ENCODE assay signal across 1 fruit fly cellular context in the genomic region with DNA sequence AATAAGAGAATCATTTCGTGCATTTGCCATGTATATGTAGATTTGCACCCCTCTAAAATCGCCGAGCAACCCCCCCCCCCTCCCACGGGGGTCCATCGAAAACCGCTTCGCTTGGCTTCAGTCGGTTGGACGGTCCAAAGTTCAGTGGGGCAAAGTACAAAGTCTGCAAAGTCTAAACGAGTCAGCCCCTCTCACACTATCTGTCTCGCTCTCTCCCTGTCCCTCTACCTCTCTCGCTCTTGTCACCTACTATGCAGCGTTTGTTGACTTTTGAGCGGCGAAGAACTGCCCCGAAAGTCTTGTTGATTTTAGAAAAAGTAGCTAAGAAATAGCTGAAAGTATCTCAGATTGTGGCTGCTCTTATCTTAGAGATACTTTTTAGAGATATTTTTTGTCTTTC.
TF ChIP-seq lines count a peak whose summit lies in the region.

No protein-coding gene starts in this region.

TF ChIP-seq in whole organism, embryonic, 481 proteins besides CTCF, POLR2A, EP300 and RAD21 (continued from another document):
- no peak for TF ChIP-seq CG12942 (GFP tag; optimal IDR thresholded peaks at IDR 0.05; lab: Kevin White, UChicago)
- TF ChIP-seq CG34376 (GFP tag; optimal IDR thresholded peaks at IDR 0.05; lab: Kevin White, UChicago), result peak; percentile 89
- TF ChIP-seq psq (GFP tag; optimal IDR thresholded peaks at IDR 0.05; lab: Kevin White, UChicago), result no peak
- TF ChIP-seq cato (GFP tag; optimal IDR thresholded peaks at IDR 0.05; lab: Kevin White, UChicago; ENCODE audit: borderline replicate concordance), result no peak
- peak; percentile 11; the same call in 1 of the 2 replicates for TF ChIP-seq MBD-R2 (GFP tag; IDR thresholded peaks at IDR 0.05; lab: Robert Waterston, UW)
- peak in 1 of 2 experiments; percentile 46 for TF ChIP-seq Eip74EF (GFP tag; optimal IDR thresholded peaks at IDR 0.05; lab: Kevin White, UChicago)
- TF ChIP-seq Asciz (GFP tag; optimal IDR thresholded peaks at IDR 0.05; lab: Kevin White, UChicago), result peak; percentile 55
- no peak for TF ChIP-seq CG4404 (GFP tag; IDR thresholded peaks at IDR 0.05; lab: Robert Waterston, UW)
- no peak for TF ChIP-seq CG1647 (GFP tag; optimal IDR thresholded peaks at IDR 0.05; lab: Kevin White, UChicago)
- TF ChIP-seq salm (tag; optimal IDR thresholded peaks at IDR 0.05; lab: Kevin White, UChicago), result no peak
- TF ChIP-seq gsb (GFP tag; IDR thresholded peaks at IDR 0.05; lab: Robert Waterston, UW), result peak; percentile 64
- TF ChIP-seq CG18764 (GFP tag; optimal IDR thresholded peaks at IDR 0.05; lab: Kevin White, UChicago), result no peak
- TF ChIP-seq Taf1 (GFP tag; IDR thresholded peaks at IDR 0.05; lab: Robert Waterston, UW), result no peak; the same call in 1 of the 2 replicates
- no peak for TF ChIP-seq gro (GFP tag; optimal IDR thresholded peaks at IDR 0.05; lab: Kevin White, UChicago)
- TF ChIP-seq Hsf (GFP tag; optimal IDR thresholded peaks at IDR 0.05; lab: Kevin White, UChicago), result no peak
- peak; percentile 23 for TF ChIP-seq CG12299 (tag; optimal IDR thresholded peaks at IDR 0.05; lab: Kevin White, UChicago)
- TF ChIP-seq Aef1 (GFP tag; IDR thresholded peaks at IDR 0.05; lab: Robert Waterston, UW), result 0 out of 3 replicates have a peak, but pooled peaks have one; percentile 12
- TF ChIP-seq unpg (GFP tag; optimal IDR thresholded peaks at IDR 0.05; lab: Kevin White, UChicago), result no peak
- TF ChIP-seq oc (tag; optimal IDR thresholded peaks at IDR 0.05; lab: Kevin White, UChicago), result no peak
- TF ChIP-seq CG7963 (GFP tag; IDR thresholded peaks at IDR 0.05; lab: Robert Waterston, UW; ENCODE audit: partially characterized antibody), result no peak
- TF ChIP-seq HLHmδ (GFP tag; optimal IDR thresholded peaks at IDR 0.05; lab: Kevin White, UChicago), result peak; percentile 69
- TF ChIP-seq stc (GFP tag; IDR thresholded peaks at IDR 0.05; lab: Robert Waterston, UW), result peak; percentile 59
- TF ChIP-seq so (GFP tag; IDR thresholded peaks at IDR 0.05; lab: Robert Waterston, UW), result peak; percentile 78; the same call in 2 of the 3 replicates
- TF ChIP-seq CG9215 (GFP tag; IDR thresholded peaks at IDR 0.05; lab: Robert Waterston, UW), result no peak
- no peak for TF ChIP-seq HmgD (GFP tag; optimal IDR thresholded peaks at IDR 0.05; lab: Kevin White, UChicago)
- no peak for TF ChIP-seq CG11085 (GFP tag; IDR thresholded peaks at IDR 0.05; lab: Robert Waterston, UW)
- TF ChIP-seq CG7357 (GFP tag; IDR thresholded peaks at IDR 0.05; lab: Robert Waterston, UW), result no peak
- TF ChIP-seq B-H2 (GFP tag; optimal IDR thresholded peaks at IDR 0.05; lab: Kevin White, UChicago), result peak; percentile 18
- no peak for TF ChIP-seq hbn (GFP tag; IDR thresholded peaks at IDR 0.05; lab: Robert Waterston, UW; ENCODE audit: partially characterized antibody)
- TF ChIP-seq Hr51 (GFP tag; optimal IDR thresholded peaks at IDR 0.05; lab: Kevin White, UChicago), result no peak
- TF ChIP-seq Hr3 (GFP tag; optimal IDR thresholded peaks at IDR 0.05; lab: Kevin White, UChicago), result no peak
- TF ChIP-seq CG9817 (tag; optimal IDR thresholded peaks at IDR 0.05; lab: Kevin White, UChicago), result no peak
- TF ChIP-seq CG12071 (GFP tag; optimal IDR thresholded peaks at IDR 0.05; lab: Kevin White, UChicago), result peak; percentile 75
- 0 out of 3 replicates have a peak, but pooled peaks have one; percentile 36 for TF ChIP-seq dysf (GFP tag; IDR thresholded peaks at IDR 0.05; lab: Robert Waterston, UW)
- TF ChIP-seq CG17802 (tag; optimal IDR thresholded peaks at IDR 0.05; lab: Kevin White, UChicago), result no peak
- no peak for TF ChIP-seq CG10147 (GFP tag; optimal IDR thresholded peaks at IDR 0.05; lab: Kevin White, UChicago)
- TF ChIP-seq C15 (GFP tag; IDR thresholded peaks at IDR 0.05; lab: Robert Waterston, UW), result peak; percentile 46; the same call in 1 of the 3 replicates
- peak; percentile 77 for TF ChIP-seq MTF-1 (GFP tag; optimal IDR thresholded peaks at IDR 0.05; lab: Kevin White, UChicago; ENCODE audit: borderline replicate concordance)
- TF ChIP-seq maf-S (GFP tag; optimal IDR thresholded peaks at IDR 0.05; lab: Kevin White, UChicago), result no peak
- no peak for TF ChIP-seq CG4820 (GFP tag; optimal IDR thresholded peaks at IDR 0.05; lab: Kevin White, UChicago)
- no peak for TF ChIP-seq ara (GFP tag; IDR thresholded peaks at IDR 0.05; lab: Robert Waterston, UW)
- no peak for TF ChIP-seq CG2116 (GFP tag; optimal IDR thresholded peaks at IDR 0.05; lab: Kevin White, UChicago)
- TF ChIP-seq zen2 (GFP tag; IDR thresholded peaks at IDR 0.05; lab: Robert Waterston, UW; ENCODE audit: partially characterized antibody), result no peak
- TF ChIP-seq CkIIα-i1 (GFP tag; IDR thresholded peaks at IDR 0.05; lab: Robert Waterston, UW), result peak; percentile 38; the same call in 1 of the 2 replicates
- no peak for TF ChIP-seq fd96Cb (tag; optimal IDR thresholded peaks at IDR 0.05; lab: Kevin White, UChicago)
- TF ChIP-seq sens (GFP tag; lab: Kevin White, UChicago), result peak; percentile 81
